Worm (Caenorhabditis elegans) whole organism, early embryonic: ENCODE data around the gene ril-2.

Experiments used
- B0310.2 ChIP-seq: sonication (generic microtip); optimal IDR thresholded peaks from 2 replicates; lab custom pipeline; 2016; ENCODE audit warnings: mild to moderate bottlenecking, missing genetic modification characterization, missing compliant biosample characterization
- F13C5.2 ChIP-seq: sonication (generic microtip); optimal IDR thresholded peaks from 2 replicates; lab custom pipeline; 2017; ENCODE audit warnings: mild to moderate bottlenecking, missing genetic modification characterization, inconsistent platforms, missing compliant biosample characterization
- aly-1 ChIP-seq: sonication (generic microtip); optimal IDR thresholded peaks from 2 replicates; lab custom pipeline; 2016; ENCODE audit warnings: missing genetic modification characterization, missing compliant biosample characterization
- ama-1 ChIP-seq: fragments of 150-350 bp; optimal IDR thresholded peaks from 2 replicates; lab custom pipeline; 2014
- ceh-13 ChIP-seq: fragments of 200-800 bp; sonication (Bioruptor generic); optimal IDR thresholded peaks from 2 replicates; lab custom pipeline; 2018; ENCODE audit warnings: mild to moderate bottlenecking, missing genetic modification characterization, missing compliant biosample characterization
- ceh-36 ChIP-seq: sonication (generic microtip); optimal IDR thresholded peaks from 2 replicates; lab custom pipeline; 2016; ENCODE audit warnings: missing genetic modification characterization, inconsistent platforms, missing compliant biosample characterization
- ets-7 ChIP-seq: sonication (generic microtip); optimal IDR thresholded peaks from 2 replicates; lab custom pipeline; 2016; ENCODE audit warnings: missing genotype, missing genetic modification characterization, missing compliant biosample characterization
- flt-1 ChIP-seq: fragments of 200-800 bp; sonication (Bioruptor generic); IDR thresholded peaks from 2 replicates; pipeline ENCODE4 v1.3.6; 2022; ENCODE audit warnings: missing genetic modification characterization, missing compliant biosample characterization
- hmbx-1 ChIP-seq: sonication (generic microtip); optimal IDR thresholded peaks from 2 replicates; lab custom pipeline; 2016; ENCODE audit warnings: mild to moderate bottlenecking, missing genetic modification characterization, missing compliant biosample characterization
- hmg-4 ChIP-seq: fragments of 200-800 bp; sonication (Bioruptor generic); optimal IDR thresholded peaks from 2 replicates; lab custom pipeline; 2018; ENCODE audit warnings: mild to moderate bottlenecking, missing genetic modification characterization, missing compliant biosample characterization
- hnd-1 ChIP-seq: sonication (generic microtip); optimal IDR thresholded peaks from 2 replicates; lab custom pipeline; 2016; ENCODE audit warnings: missing genetic modification characterization, missing compliant biosample characterization
- pes-1 ChIP-seq: fragments of 200-800 bp; sonication (Bioruptor generic); IDR thresholded peaks from 2 replicates; pipeline ENCODE4 v1.3.6; 2022; ENCODE audit warnings: missing genetic modification reagents, missing genetic modification characterization, missing compliant biosample characterization
- scrt-1 ChIP-seq: fragments of 200-800 bp; sonication (Bioruptor generic); IDR thresholded peaks from 2 replicates; pipeline ENCODE4 v1.3.6; 2022; ENCODE audit warnings: missing genetic modification characterization, missing compliant biosample characterization
- sea-1 ChIP-seq: fragments of 200-800 bp; sonication (Bioruptor generic); conservative IDR thresholded peaks from 2 replicates; pipeline ENCODE4 v1.3.6; 2022; ENCODE audit warnings: missing genetic modification characterization, missing compliant biosample characterization
- tbx-11 ChIP-seq: fragments of 200-800 bp; sonication (Bioruptor generic); IDR thresholded peaks from 2 replicates; pipeline ENCODE4 v1.3.6; 2022; ENCODE audit warnings: missing genetic modification characterization, missing compliant biosample characterization
- tbx-37 ChIP-seq: fragments of 200-800 bp; sonication (Bioruptor generic); conservative IDR thresholded peaks from 2 replicates; pipeline ENCODE4 v1.3.6; 2022; ENCODE audit warnings: missing genetic modification reagents, missing genetic modification characterization, missing compliant biosample characterization
- tra-4 ChIP-seq: sonication (generic microtip); optimal IDR thresholded peaks from 2 replicates; lab custom pipeline; 2017; ENCODE audit warnings: missing genetic modification characterization, missing compliant biosample characterization

The ril-2 gene

ce11 chrV:12550755-12551154 is 48.2 kb downstream of the ril-2 start:
- TF ChIP-seq hmbx-1 (tag; lab: Kevin White, UChicago), result no peak
- no peak for TF ChIP-seq ets-7
- no peak for TF ChIP-seq ceh-36
- TF ChIP-seq F13C5.2, result no peak
- TF ChIP-seq hmg-4 (GFP tag; lab: Kevin White, UChicago), result no peak
- no peak for TF ChIP-seq flt-1 (GFP tag; lab: Robert Waterston, UW)
- no peak for TF ChIP-seq ceh-13 (GFP tag; lab: Kevin White, UChicago)
- no peak for TF ChIP-seq hnd-1 (tag; lab: Kevin White, UChicago)
- no peak for TF ChIP-seq tbx-37 (GFP tag; lab: Robert Waterston, UW)
- no peak for TF ChIP-seq sea-1 (GFP tag; lab: Robert Waterston, UW)

ce11 chrV:12550036-12550626 is 48.8 kb downstream of the ril-2 start, which contains the start of gene F45D3.3:
TSS of gene F45D3.3 (minus strand) at chrV:12550385.
- TF ChIP-seq ets-7 (no peak), tra-4 (tag; lab: Kevin White, UChicago) (no peak), scrt-1 (GFP tag; lab: Robert Waterston, UW) (no peak), ama-1 (lab: Kevin White, UChicago) (no peak), sea-1 (GFP tag; lab: Robert Waterston, UW) (no peak), tbx-11 (GFP tag; lab: Robert Waterston, UW) (no peak), flt-1 (GFP tag; lab: Robert Waterston, UW) (no peak)

- TF ChIP-seq ceh-36, result no peak
- no peak for TF ChIP-seq pes-1 (GFP tag; lab: Robert Waterston, UW)
- no peak for TF ChIP-seq flt-1 (GFP tag; lab: Robert Waterston, UW)
- TF ChIP-seq tbx-37 (GFP tag; lab: Robert Waterston, UW), result no peak
- TF ChIP-seq ceh-13 (GFP tag; lab: Kevin White, UChicago), result no peak
- TF ChIP-seq ets-7, result no peak
- no peak for TF ChIP-seq B0310.2 (tag; lab: Kevin White, UChicago)
- TF ChIP-seq tbx-11 (GFP tag; lab: Robert Waterston, UW), result no peak
- TF ChIP-seq hmbx-1 (tag; lab: Kevin White, UChicago), result no peak
- no peak for TF ChIP-seq hnd-1 (tag; lab: Kevin White, UChicago)
- no peak for TF ChIP-seq scrt-1 (GFP tag; lab: Robert Waterston, UW)
- no peak for TF ChIP-seq tra-4 (tag; lab: Kevin White, UChicago)
- no peak for TF ChIP-seq sea-1 (GFP tag; lab: Robert Waterston, UW)
- TF ChIP-seq aly-1, result no peak
- no peak for TF ChIP-seq ama-1 (lab: Kevin White, UChicago)
- TF ChIP-seq hmg-4 (GFP tag; lab: Kevin White, UChicago), result no peak
- TF ChIP-seq F13C5.2, result no peak
These were observed 49.4 kb downstream of the ril-2 start for ce11 chrV:12549604-12550003.

ce11 chrV:12548830-12549229 is 50.1 kb downstream of the ril-2 start:
- TF ChIP-seq ceh-13 (GFP tag; lab: Kevin White, UChicago), result no peak
- no peak for TF ChIP-seq tbx-11 (GFP tag; lab: Robert Waterston, UW)
- TF ChIP-seq ceh-36, result no peak
- no peak for TF ChIP-seq pes-1 (GFP tag; lab: Robert Waterston, UW)
- TF ChIP-seq hmg-4 (GFP tag; lab: Kevin White, UChicago), result no peak
- TF ChIP-seq hmbx-1 (tag; lab: Kevin White, UChicago), result no peak
- TF ChIP-seq B0310.2 (tag; lab: Kevin White, UChicago), result no peak
